Worm (Caenorhabditis elegans): ENCODE results near the gene C45G9.5.

- TF ChIP-seq elt-3 (tag; optimal IDR thresholded peaks at IDR 0.05) (no peak), snpc-4 (tag; optimal IDR thresholded peaks at IDR 0.05) (no peak), elt-1 (tag; optimal IDR thresholded peaks at IDR 0.05) (no peak), R02D3.7 (tag; optimal IDR thresholded peaks at IDR 0.05) (no peak), ama-1 (optimal IDR thresholded peaks at IDR 0.05) (no peak)
These were observed 45.7 kb upstream of the C45G9.5 start, which contains the start of gene R144.10 for ce11 chrIII:5002231-5002630.

Data from whole organism, L2 larva.